Fruit fly (Drosophila melanogaster) whole organism, wandering third instar larva: ENCODE data around the gene SMC6.
A peak's percentile ranks its signal among the peaks of the same experiment; 100 is the strongest.

ENCODE experiments used
- Abd-B ChIP-seq: fragments of >200 bp; optimal IDR thresholded peaks from 2 replicates; lab custom pipeline; 2017; ENCODE audit warnings: missing biosample characterization, missing genetic modification characterization
- CG32264 ChIP-seq: fragments of 200-800 bp; sonication (Bioruptor generic); optimal IDR thresholded peaks from 2 replicates; lab custom pipeline; 2016; ENCODE audit warnings: missing biosample characterization, missing genetic modification characterization
- CG9705 ChIP-seq: fragments of 200-800 bp; sonication (Bioruptor generic); optimal IDR thresholded peaks from 2 replicates; lab custom pipeline; 2018; ENCODE audit warnings: missing biosample characterization, mild to moderate bottlenecking, missing genetic modification characterization
- CrebA ChIP-seq: fragments of 200-800 bp; sonication (Bioruptor generic); optimal IDR thresholded peaks from 2 replicates; lab custom pipeline; 2016; ENCODE audit warnings: missing biosample characterization, mild to moderate bottlenecking, missing genetic modification characterization, borderline replicate concordance
- Dfd ChIP-seq: fragments of >200 bp; optimal IDR thresholded peaks from 2 replicates; lab custom pipeline; 2017; ENCODE audit warnings: missing biosample characterization, missing genetic modification characterization
- Dif ChIP-seq: fragments of 200-275, 200-300 bp; sonication (Bioruptor generic); optimal IDR thresholded peaks from 2 replicates; lab custom pipeline; 2018; ENCODE audit warnings: missing biosample characterization, missing genetic modification characterization; ENCODE audit not compliant: partially characterized antibody
- GATAd ChIP-seq: sonication (Bioruptor generic); optimal IDR thresholded peaks from 2 replicates; lab custom pipeline; 2016; ENCODE audit warnings: missing biosample characterization, missing genetic modification characterization
- HLH106 ChIP-seq: fragments of 200-800 bp; optimal IDR thresholded peaks from 3 replicates; lab custom pipeline; 2019; ENCODE audit warnings: missing biosample characterization, mild to moderate bottlenecking, missing genetic modification characterization, moderate library complexity
- Hnf4 ChIP-seq: fragments of 200-800 bp; sonication (Bioruptor generic); optimal IDR thresholded peaks from 2 replicates; lab custom pipeline; 2016; ENCODE audit warnings: missing biosample characterization, mild to moderate bottlenecking, missing genetic modification characterization
- Hr78 ChIP-seq: fragments of >200 bp; optimal IDR thresholded peaks from 2 replicates; lab custom pipeline; 2017; ENCODE audit warnings: missing biosample characterization, missing genetic modification characterization
- Hr83 ChIP-seq: fragments of 200-300 bp; sonication (Bioruptor generic); optimal IDR thresholded peaks from 2 replicates; lab custom pipeline; 2016; ENCODE audit warnings: missing biosample characterization, mild to moderate bottlenecking, missing genetic modification characterization, moderate library complexity; ENCODE audit not compliant: poor library complexity, severe bottlenecking
- Jra ChIP-seq: sonication (Bioruptor generic); optimal IDR thresholded peaks from 2 replicates; lab custom pipeline; 2016; ENCODE audit warnings: missing biosample characterization, missing genetic modification characterization
- Mio ChIP-seq: sonication (Bioruptor generic); optimal IDR thresholded peaks from 2 replicates; lab custom pipeline; 2016; ENCODE audit warnings: missing biosample characterization, missing genetic modification characterization
- N ChIP-seq: fragments of >200 bp; optimal IDR thresholded peaks from 2 replicates; lab custom pipeline; 2018; ENCODE audit warnings: missing biosample characterization, missing external identifiers, missing genetic modification characterization
- OdsH ChIP-seq: fragments of 200-800 bp; sonication (Bioruptor generic); optimal IDR thresholded peaks from 2 replicates; lab custom pipeline; 2016; ENCODE audit warnings: missing biosample characterization, mild to moderate bottlenecking, missing genetic modification characterization
- Rel ChIP-seq, 2 experiments: fragments of 200-800 bp; sonication (Bioruptor generic) in 1 of 2; optimal IDR thresholded peaks; 2 replicates in 1 of 2; 3 replicates in 1 of 2; lab custom pipeline; 2016 to 2019; ENCODE audit warnings: mild to moderate bottlenecking in 2 of 2, missing biosample characterization in 2 of 2, missing genetic modification characterization in 2 of 2, moderate library complexity in 1 of 2
- Sp1 ChIP-seq: fragments of 200-800 bp; sonication (Bioruptor generic); optimal IDR thresholded peaks from 3 replicates; lab custom pipeline; 2019; ENCODE audit warnings: missing biosample characterization, mild to moderate bottlenecking, missing genetic modification characterization, moderate library complexity
- Vsx2 ChIP-seq: fragments of 200-300, 225-300 bp; sonication (Bioruptor generic); optimal IDR thresholded peaks from 2 replicates; lab custom pipeline; 2018; ENCODE audit warnings: missing biosample characterization, missing genetic modification characterization; ENCODE audit not compliant: partially characterized antibody
- br ChIP-seq: fragments of 200-800 bp; sonication (Bioruptor generic); optimal IDR thresholded peaks from 2 replicates; lab custom pipeline; 2016; ENCODE audit warnings: missing biosample characterization, missing genetic modification characterization
- brk ChIP-seq: fragments of 200-800 bp; sonication (Bioruptor generic); optimal IDR thresholded peaks from 2 replicates; lab custom pipeline; 2016; ENCODE audit warnings: missing biosample characterization, mild to moderate bottlenecking, missing genetic modification characterization
- dl ChIP-seq, 2 experiments: fragments of 175-275, 200-275 bp in 1 of 2; fragments of 200-275 bp in 1 of 2; sonication (Bioruptor generic); optimal IDR thresholded peaks; lab custom pipeline; 2018; ENCODE audit warnings: mild to moderate bottlenecking in 2 of 2, missing biosample characterization in 2 of 2, missing genetic modification characterization in 2 of 2, moderate library complexity in 2 of 2; ENCODE audit not compliant: partially characterized antibody in 2 of 2, insufficient read depth in 1 of 2
- dmrt93B ChIP-seq: fragments of 200-800 bp; sonication (Bioruptor generic); optimal IDR thresholded peaks from 2 replicates; lab custom pipeline; 2018; ENCODE audit warnings: missing biosample characterization, mild to moderate bottlenecking, missing genetic modification characterization
- dsf ChIP-seq: sonication (Bioruptor generic); optimal IDR thresholded peaks from 2 replicates; lab custom pipeline; 2016; ENCODE audit warnings: missing biosample characterization, missing genetic modification characterization, borderline replicate concordance
- ey ChIP-seq: fragments of 200-800 bp; sonication (Bioruptor generic); optimal IDR thresholded peaks from 2 replicates; lab custom pipeline; 2016; ENCODE audit warnings: missing biosample characterization, missing genetic modification characterization
- foxo ChIP-seq, 2 experiments: fragments of 200-800 bp; sonication (Bioruptor generic); optimal IDR thresholded peaks; 2 replicates in 1 of 2; 3 replicates in 1 of 2; lab custom pipeline; 2016 to 2017; ENCODE audit warnings: missing biosample characterization in 2 of 2, missing genetic modification characterization in 2 of 2
- fru ChIP-seq: fragments of 200-800 bp; sonication (Bioruptor generic); optimal IDR thresholded peaks from 3 replicates; lab custom pipeline; 2016; ENCODE audit warnings: missing biosample characterization, mild to moderate bottlenecking, missing genetic modification characterization
- h ChIP-seq: fragments of 200-800 bp; sonication (Bioruptor generic); optimal IDR thresholded peaks from 3 replicates; lab custom pipeline; 2016; ENCODE audit warnings: missing biosample characterization, mild to moderate bottlenecking, missing genetic modification characterization
- jim ChIP-seq: fragments of 175-275, 200-325 bp; sonication (Bioruptor generic); optimal IDR thresholded peaks from 2 replicates; lab custom pipeline; 2016; ENCODE audit warnings: missing biosample characterization, mild to moderate bottlenecking, missing genetic modification characterization
- lola ChIP-seq: fragments of >200 bp; optimal IDR thresholded peaks from 2 replicates; lab custom pipeline; 2017; ENCODE audit warnings: missing biosample characterization, missing genetic modification characterization
- pan ChIP-seq: fragments of >200 bp; optimal IDR thresholded peaks from 2 replicates; lab custom pipeline; 2017
- psq ChIP-seq: fragments of 200-800 bp; sonication (Bioruptor generic); optimal IDR thresholded peaks from 3 replicates; lab custom pipeline; 2017; ENCODE audit warnings: missing biosample characterization, mild to moderate bottlenecking, missing genetic modification characterization, moderate library complexity
- rgr ChIP-seq: fragments of 200-800 bp; sonication (Bioruptor generic); optimal IDR thresholded peaks from 3 replicates; lab custom pipeline; 2016; ENCODE audit warnings: missing biosample characterization, mild to moderate bottlenecking, missing genetic modification characterization
- sage ChIP-seq: fragments of 200-800 bp; sonication (Bioruptor generic); optimal IDR thresholded peaks from 2 replicates; lab custom pipeline; 2016; ENCODE audit warnings: missing biosample characterization, mild to moderate bottlenecking, missing genetic modification characterization
- sv ChIP-seq: fragments of 200-800 bp; sonication (Bioruptor generic); optimal IDR thresholded peaks from 3 replicates; lab custom pipeline; 2016; ENCODE audit warnings: missing biosample characterization, missing genetic modification characterization
- tai ChIP-seq: sonication (Bioruptor generic); optimal IDR thresholded peaks from 2 replicates; lab custom pipeline; 2016; ENCODE audit warnings: missing biosample characterization, missing genetic modification characterization
- usp ChIP-seq: fragments of >200 bp; optimal IDR thresholded peaks from 2 replicates; lab custom pipeline; 2017; ENCODE audit warnings: missing biosample characterization, missing genetic modification characterization
- woc ChIP-seq: sonication (Bioruptor generic); optimal IDR thresholded peaks from 2 replicates; lab custom pipeline; 2016; ENCODE audit warnings: missing biosample characterization, mild to moderate bottlenecking, missing genetic modification characterization

The SMC6 gene

dm6 chr3R:24205935-24206334 lies 12.7 kb upstream of the SMC6 start (continued):
- peak; percentile 43 for TF ChIP-seq Sp1 (GFP tag; lab: Kevin White, UChicago)
- TF ChIP-seq Dif (GFP tag; lab: Kevin White, UChicago) = no peak
- TF ChIP-seq sage (GFP tag; lab: Kevin White, UChicago) = no peak
- peak; percentile 50 for TF ChIP-seq dmrt93B (GFP tag; lab: Kevin White, UChicago)
- no peak for TF ChIP-seq Mio (GFP tag; lab: Kevin White, UChicago)
- TF ChIP-seq Dfd = no peak
- TF ChIP-seq Hr78 = no peak
- no peak for TF ChIP-seq Abd-B
- TF ChIP-seq OdsH (GFP tag; lab: Kevin White, UChicago) = peak; percentile 23
- TF ChIP-seq, all 38 proteins: peak for 8

dm6 chr3R:24205234-24205894 lies 12.1 kb upstream of the SMC6 start:
- TF ChIP-seq Dfd = no peak
- TF ChIP-seq brk (GFP tag; lab: Kevin White, UChicago) = no peak
- TF ChIP-seq h (GFP tag; lab: Kevin White, UChicago) = no peak
- no peak for TF ChIP-seq CrebA (GFP tag; lab: Kevin White, UChicago)
- TF ChIP-seq OdsH (GFP tag; lab: Kevin White, UChicago) = no peak
- no peak for TF ChIP-seq Abd-B
- no peak for TF ChIP-seq dl (GFP tag; optimal IDR thresholded peaks at IDR 0.05; lab: Kevin White, UChicago; ENCODE audit: insufficient read depth in 1 of 2, partially characterized antibody in 2 of 2)
- TF ChIP-seq Hnf4 (GFP tag; lab: Kevin White, UChicago) = no peak
- TF ChIP-seq foxo (GFP tag; optimal IDR thresholded peaks at IDR 0.05; lab: Kevin White, UChicago) = no peak
- no peak for TF ChIP-seq ey (GFP tag; lab: Kevin White, UChicago)
- no peak for TF ChIP-seq Mio (GFP tag; lab: Kevin White, UChicago)
- TF ChIP-seq Rel (GFP tag; optimal IDR thresholded peaks at IDR 0.05; lab: Kevin White, UChicago) = no peak
- no peak for TF ChIP-seq Rel (tag; optimal IDR thresholded peaks at IDR 0.05; lab: Kevin White, UChicago)

dm6 chr3R:24204022-24204421 lies 10.8 kb upstream of the SMC6 start:
- TF ChIP-seq foxo (GFP tag; optimal IDR thresholded peaks at IDR 0.05; lab: Kevin White, UChicago) = no peak
- no peak for TF ChIP-seq CG32264 (GFP tag; lab: Kevin White, UChicago)
- no peak for TF ChIP-seq Hnf4 (GFP tag; lab: Kevin White, UChicago)
- no peak for TF ChIP-seq ey (GFP tag; lab: Kevin White, UChicago)
- TF ChIP-seq lola = no peak
- no peak for TF ChIP-seq sv (GFP tag; lab: Kevin White, UChicago)
- no peak for TF ChIP-seq Abd-B
- no peak for TF ChIP-seq N (GFP tag; lab: Kevin White, UChicago)
- TF ChIP-seq woc (GFP tag; lab: Kevin White, UChicago) = no peak

- peak; percentile 70 for TF ChIP-seq rgr
- TF ChIP-seq Mio (GFP tag; lab: Kevin White, UChicago) = no peak
- no peak for TF ChIP-seq dsf
- no peak for TF ChIP-seq Dif (GFP tag; lab: Kevin White, UChicago)
- no peak for TF ChIP-seq CrebA (GFP tag; lab: Kevin White, UChicago)
- no peak for TF ChIP-seq usp (GFP tag; lab: Kevin White, UChicago)
- TF ChIP-seq Vsx2 (GFP tag; lab: Kevin White, UChicago) = no peak
- peak; percentile 79 for TF ChIP-seq Sp1 (GFP tag; lab: Kevin White, UChicago)
- no peak for TF ChIP-seq Hr78
- no peak for TF ChIP-seq pan (lab: Kevin White, UChicago)
- TF ChIP-seq sv (GFP tag; lab: Kevin White, UChicago) = no peak
- no peak for TF ChIP-seq tai (GFP tag; lab: Kevin White, UChicago)
- no peak for TF ChIP-seq CG9705 (GFP tag; lab: Kevin White, UChicago)
- peak; percentile 77 for TF ChIP-seq br (GFP tag; lab: Kevin White, UChicago)
- peak; percentile 78 for TF ChIP-seq h (GFP tag; lab: Kevin White, UChicago)
- peak; percentile 67 for TF ChIP-seq HLH106 (tag; lab: Kevin White, UChicago)
- peak; percentile 75 for TF ChIP-seq fru (GFP tag; lab: Kevin White, UChicago)
- TF ChIP-seq lola = no peak
- peak; percentile 81 for TF ChIP-seq woc (GFP tag; lab: Kevin White, UChicago)
- no peak for TF ChIP-seq Hnf4 (GFP tag; lab: Kevin White, UChicago)
- no peak for TF ChIP-seq N (GFP tag; lab: Kevin White, UChicago)
- TF ChIP-seq foxo (GFP tag; optimal IDR thresholded peaks at IDR 0.05; lab: Kevin White, UChicago) = peak in 1 of 2 experiments; percentile 76
- no peak for TF ChIP-seq dl (GFP tag; optimal IDR thresholded peaks at IDR 0.05; lab: Kevin White, UChicago; ENCODE audit: insufficient read depth in 1 of 2, partially characterized antibody in 2 of 2)
- no peak for TF ChIP-seq jim
- TF ChIP-seq Abd-B = no peak
- TF ChIP-seq sage (GFP tag; lab: Kevin White, UChicago) = peak; percentile 61
- no peak for TF ChIP-seq Jra (GFP tag; lab: Kevin White, UChicago)
- no peak for TF ChIP-seq Hr83 (GFP tag; lab: Kevin White, UChicago)
- TF ChIP-seq GATAd (GFP tag; lab: Kevin White, UChicago) = no peak
- no peak for TF ChIP-seq brk (GFP tag; lab: Kevin White, UChicago)
- peak; percentile 71 for TF ChIP-seq Rel (GFP tag; optimal IDR thresholded peaks at IDR 0.05; lab: Kevin White, UChicago)
- no peak for TF ChIP-seq Rel (tag; optimal IDR thresholded peaks at IDR 0.05; lab: Kevin White, UChicago)
- TF ChIP-seq CG32264 (GFP tag; lab: Kevin White, UChicago) = peak; percentile 48
- peak; percentile 78 for TF ChIP-seq ey (GFP tag; lab: Kevin White, UChicago)
- TF ChIP-seq Dfd = no peak
- TF ChIP-seq OdsH (GFP tag; lab: Kevin White, UChicago) = peak; percentile 74
- peak; percentile 66 for TF ChIP-seq dmrt93B (GFP tag; lab: Kevin White, UChicago)
- TF ChIP-seq psq (GFP tag; lab: Kevin White, UChicago) = peak; percentile 54
Observed at dm6 chr3R:24203426-24203825, 10.2 kb upstream of the SMC6 start.
